Worm (Caenorhabditis elegans) whole organism, L4 larva: ENCODE measurements around the gene ZK829.3.

Source experiments
- D1046.2 ChIP-seq: fragments of 200-800 bp; sonication (Bioruptor generic); IDR thresholded peaks from 2 replicates; pipeline ENCODE4 v1.3.6; 2022; ENCODE audit warnings: missing genetic modification characterization, missing compliant biosample characterization
- F26F4.8 ChIP-seq: fragments of 200-800 bp; sonication (Bioruptor generic); conservative IDR thresholded peaks from 2 replicates; pipeline ENCODE4 v1.3.6; 2022; ENCODE audit warnings: missing genetic modification characterization, missing compliant biosample characterization
- F44E2.7 ChIP-seq: fragments of 200-800 bp; sonication (Bioruptor generic); IDR thresholded peaks from 2 replicates; pipeline ENCODE4 v2.1.2; 2022; ENCODE audit warnings: missing genetic modification characterization, missing compliant biosample characterization
- T20F7.1 ChIP-seq: fragments of 200-800 bp; sonication (Bioruptor generic); optimal IDR thresholded peaks from 2 replicates; lab custom pipeline; 2018; ENCODE audit warnings: mild to moderate bottlenecking, missing genetic modification characterization, missing compliant biosample characterization
- T26A8.4 ChIP-seq: fragments of 200-800 bp; sonication (Bioruptor generic); IDR thresholded peaks from 2 replicates; pipeline ENCODE4 v1.3.6; 2022; ENCODE audit warnings: missing genetic modification characterization, missing compliant biosample characterization
- arid-1 ChIP-seq: fragments of 200-800 bp; sonication (Bioruptor generic); conservative IDR thresholded peaks from 2 replicates; pipeline ENCODE4 v1.3.6; 2022; ENCODE audit warnings: missing genetic modification reagents, missing genetic modification characterization, missing compliant biosample characterization
- ces-1 ChIP-seq: fragments of 150-350 bp; sonication (generic microtip); optimal IDR thresholded peaks from 4 replicates; lab custom pipeline; 2014; ENCODE audit warnings: missing biosample characterization, missing genetic modification reagents, missing genetic modification characterization
- cey-2 ChIP-seq: sonication (generic microtip); optimal IDR thresholded peaks from 3 replicates; lab custom pipeline; 2017; ENCODE audit warnings: missing genetic modification characterization, mild to moderate bottlenecking, missing compliant biosample characterization, antibody characterized with exemption, borderline replicate concordance; ENCODE audit not compliant: insufficient read depth
- ctbp-1 ChIP-seq: fragments of 200-800 bp; sonication (Bioruptor generic); IDR thresholded peaks from 2 replicates; pipeline ENCODE4 v1.3.6; 2022; ENCODE audit warnings: missing genetic modification reagents, missing genetic modification characterization, missing compliant biosample characterization
- daf-12 ChIP-seq: fragments of 150-350 bp; optimal IDR thresholded peaks from 2 replicates; lab custom pipeline; 2014; ENCODE audit warnings: missing biosample characterization, missing genetic modification reagents, missing genetic modification characterization
- daf-19 ChIP-seq: fragments of 200-800 bp; sonication (Bioruptor generic); conservative IDR thresholded peaks from 2 replicates; pipeline ENCODE4 v1.3.6; 2022; ENCODE audit warnings: missing genetic modification characterization, missing compliant biosample characterization
- dmd-6 ChIP-seq: fragments of 200-800 bp; sonication (Bioruptor generic); IDR thresholded peaks from 2 replicates; pipeline ENCODE4 v1.3.6; 2022; ENCODE audit warnings: missing genetic modification reagents, missing genetic modification characterization, missing compliant biosample characterization
- dmd-8 ChIP-seq: fragments of 200-800 bp; sonication (Bioruptor generic); IDR thresholded peaks from 2 replicates; pipeline ENCODE4 v1.3.6; 2022; ENCODE audit warnings: missing genetic modification characterization, missing compliant biosample characterization
- duxl-1 ChIP-seq: sonication (generic microtip); optimal IDR thresholded peaks from 2 replicates; lab custom pipeline; 2016; ENCODE audit warnings: mild to moderate bottlenecking, missing genetic modification characterization, moderate library complexity, missing compliant biosample characterization; ENCODE audit not compliant: poor library complexity
- egl-27 ChIP-seq: sonication (generic microtip); optimal IDR thresholded peaks from 3 replicates; lab custom pipeline; 2017; ENCODE audit warnings: missing biosample characterization, missing genetic modification reagents, missing genetic modification characterization
- egl-43 ChIP-seq: fragments of 200-800 bp; sonication (Bioruptor generic); IDR thresholded peaks from 2 replicates; pipeline ENCODE4 v1.3.6; 2022; ENCODE audit warnings: missing genetic modification reagents, missing genetic modification characterization, missing compliant biosample characterization
- fos-1 ChIP-seq: fragments of 150-350 bp; optimal IDR thresholded peaks from 2 replicates; lab custom pipeline; 2014; ENCODE audit warnings: missing biosample characterization, missing genetic modification characterization
- hif-1 ChIP-seq, 2 experiments: sonication (generic microtip); optimal IDR thresholded peaks; 2 replicates each; lab custom pipeline; 2016 to 2017; ENCODE audit warnings: missing compliant biosample characterization in 2 of 2, missing genetic modification characterization in 2 of 2, missing genetic modification reagents in 2 of 2, missing genotype in 2 of 2, mild to moderate bottlenecking in 1 of 2
- hlh-30 ChIP-seq: sonication (generic microtip); optimal IDR thresholded peaks from 2 replicates; lab custom pipeline; 2017; ENCODE audit warnings: antibody characterized with exemption, mild to moderate bottlenecking, missing genetic modification characterization, missing compliant biosample characterization; ENCODE audit not compliant: insufficient read depth
- jun-1 ChIP-seq: fragments of 150-350 bp; optimal IDR thresholded peaks from 2 replicates; lab custom pipeline; 2014; ENCODE audit warnings: missing biosample characterization, missing genetic modification reagents, missing genetic modification characterization
- lin-13 ChIP-seq: fragments of 150-350 bp; optimal IDR thresholded peaks from 2 replicates; lab custom pipeline; 2014; ENCODE audit warnings: missing biosample characterization, missing genetic modification reagents, missing genetic modification characterization
- lin-38 ChIP-seq: fragments of 200-800 bp; sonication (Bioruptor generic); IDR thresholded peaks from 2 replicates; pipeline ENCODE4 v1.3.6; 2022; ENCODE audit warnings: missing genetic modification reagents, missing genetic modification characterization, missing compliant biosample characterization
- lin-39 ChIP-seq: fragments of 150-350 bp; optimal IDR thresholded peaks from 2 replicates; lab custom pipeline; 2014; ENCODE audit warnings: missing biosample characterization, missing genetic modification reagents, missing genetic modification characterization
- lsy-2 ChIP-seq, 2 experiments: fragments of 150-350 bp in 1 of 2; sonication (generic microtip) in 1 of 2; optimal IDR thresholded peaks; 2 replicates each; lab custom pipeline; 2014 to 2017; ENCODE audit warnings: missing biosample characterization in 2 of 2, missing genetic modification characterization in 2 of 2
- madf-5 ChIP-seq, 2 experiments: fragments of 200-800 bp; sonication (Bioruptor generic); IDR thresholded peaks; 2 replicates each; pipeline ENCODE4 v1.3.6; 2022; ENCODE audit warnings: missing compliant biosample characterization in 2 of 2, missing genetic modification characterization in 2 of 2
- madf-9 ChIP-seq: fragments of 200-800 bp; sonication (Bioruptor generic); conservative IDR thresholded peaks from 2 replicates; pipeline ENCODE4 v1.3.6; 2022; ENCODE audit warnings: missing genetic modification reagents, missing genetic modification characterization, missing compliant biosample characterization
- mdl-1 ChIP-seq, 2 experiments: fragments of 150-350 bp in 1 of 2; sonication (generic microtip) in 1 of 2; optimal IDR thresholded peaks; 2 replicates each; lab custom pipeline; 2014 to 2017; ENCODE audit warnings: missing biosample characterization in 2 of 2, missing genetic modification characterization in 2 of 2
- mxl-2 ChIP-seq: fragments of 200-800 bp; sonication (Bioruptor generic); conservative IDR thresholded peaks from 2 replicates; pipeline ENCODE4 v1.3.6; 2022; ENCODE audit warnings: missing genetic modification reagents, missing genetic modification characterization, missing compliant biosample characterization
- mxl-3 ChIP-seq: fragments of 200-800 bp; sonication (Bioruptor generic); optimal IDR thresholded peaks from 2 replicates; lab custom pipeline; 2018; ENCODE audit warnings: mild to moderate bottlenecking, missing genetic modification characterization, missing compliant biosample characterization
- nhr-10 ChIP-seq: fragments of 150-350 bp; optimal IDR thresholded peaks from 2 replicates; lab custom pipeline; 2014; ENCODE audit warnings: missing biosample characterization, missing genetic modification characterization
- nhr-48 ChIP-seq: sonication (generic microtip); optimal IDR thresholded peaks from 2 replicates; lab custom pipeline; 2016; ENCODE audit warnings: mild to moderate bottlenecking, missing genetic modification characterization, missing compliant biosample characterization
- nhr-6 ChIP-seq: fragments of 150-350 bp; optimal IDR thresholded peaks from 2 replicates; lab custom pipeline; 2014; ENCODE audit warnings: missing biosample characterization, missing genetic modification characterization
- pha-4 ChIP-seq, 2 experiments: fragments of 150-350 bp in 1 of 2; fragments of 200-800 bp in 1 of 2; sonication (Bioruptor generic) in 1 of 2; IDR thresholded peaks in 1 of 2; optimal IDR thresholded peaks in 1 of 2; 2 replicates each; pipeline versions ENCODE4 v1.3.6 to Lab custom; 2014 to 2022; ENCODE audit warnings: missing genetic modification characterization in 2 of 2, missing genetic modification reagents in 2 of 2, missing biosample characterization in 1 of 2, missing compliant biosample characterization in 1 of 2
- sdz-12 ChIP-seq: fragments of 200-800 bp; sonication (Bioruptor generic); optimal IDR thresholded peaks from 2 replicates; lab custom pipeline; 2018; ENCODE audit warnings: mild to moderate bottlenecking, missing genetic modification characterization, missing compliant biosample characterization
- snpc-1.2 ChIP-seq: fragments of 200-800 bp; sonication (Bioruptor generic); IDR thresholded peaks from 2 replicates; pipeline ENCODE4 v1.3.6; 2022; ENCODE audit warnings: missing genetic modification reagents, missing genetic modification characterization, missing compliant biosample characterization
- tag-97 ChIP-seq: fragments of 200-800 bp; sonication (Bioruptor generic); IDR thresholded peaks from 2 replicates; pipeline ENCODE4 v1.3.6; 2022; ENCODE audit warnings: missing genetic modification characterization, missing compliant biosample characterization
- tra-1 ChIP-seq: fragments of 200-800 bp; sonication (Bioruptor generic); IDR thresholded peaks from 2 replicates; pipeline ENCODE4 v1.3.6; 2022; ENCODE audit warnings: missing genetic modification reagents, missing genetic modification characterization, missing compliant biosample characterization
- unc-39 ChIP-seq: sonication (generic microtip); optimal IDR thresholded peaks from 2 replicates; lab custom pipeline; 2017; ENCODE audit warnings: missing biosample characterization, missing genetic modification characterization
- zag-1 ChIP-seq: fragments of 150-350 bp; optimal IDR thresholded peaks from 2 replicates; lab custom pipeline; 2014; ENCODE audit warnings: missing biosample characterization, missing genetic modification characterization
- zfp-2 ChIP-seq: sonication (generic microtip); optimal IDR thresholded peaks from 2 replicates; lab custom pipeline; 2016; ENCODE audit warnings: mild to moderate bottlenecking, missing genetic modification characterization, missing compliant biosample characterization
- zfp-3 ChIP-seq: fragments of 200-800 bp; sonication (Bioruptor generic); conservative IDR thresholded peaks from 2 replicates; pipeline ENCODE4 v1.3.6; 2022; ENCODE audit warnings: missing genetic modification reagents, missing genetic modification characterization, missing compliant biosample characterization
- zip-11 ChIP-seq: fragments of 200-800 bp; sonication (Bioruptor generic); IDR thresholded peaks from 2 replicates; pipeline ENCODE4 v1.3.6; 2022; ENCODE audit warnings: missing genetic modification characterization, missing compliant biosample characterization
- zip-2 ChIP-seq: fragments of 150-350 bp; optimal IDR thresholded peaks from 2 replicates; lab custom pipeline; 2014; ENCODE audit warnings: missing biosample characterization, missing genetic modification characterization
- ztf-11 ChIP-seq: fragments of 150-350 bp; optimal IDR thresholded peaks from 2 replicates; lab custom pipeline; 2014; ENCODE audit warnings: missing biosample characterization, missing genetic modification characterization

The ZK829.3 gene

ce11 chrIV:11915768-11916453, 29.6 kb downstream of the ZK829.3 start, which contains the start of gene ZK822.9 (continued):
- no peak for TF ChIP-seq cey-2 (tag; lab: Kevin White, UChicago)
- TF ChIP-seq lin-39 (tag; lab: Kevin White, UChicago): no peak
- TF ChIP-seq T26A8.4 (GFP tag; lab: Robert Waterston, UW): no peak
- no peak for TF ChIP-seq zag-1
- no peak for TF ChIP-seq zip-11 (GFP tag; lab: Robert Waterston, UW)
- TF ChIP-seq egl-27 (tag; lab: Kevin White, UChicago): no peak
- no peak for TF ChIP-seq sdz-12 (GFP tag; lab: Kevin White, UChicago)
- TF ChIP-seq D1046.2 (GFP tag; lab: Robert Waterston, UW): no peak
- no peak for TF ChIP-seq ces-1 (GFP tag; lab: Kevin White, UChicago)
- TF ChIP-seq daf-12 (tag; lab: Kevin White, UChicago): no peak
- no peak for TF ChIP-seq F44E2.7
- TF ChIP-seq arid-1 (GFP tag; lab: Robert Waterston, UW): no peak
- no peak for TF ChIP-seq duxl-1 (tag; lab: Kevin White, UChicago)
- no peak for TF ChIP-seq lsy-2 (tag; optimal IDR thresholded peaks at IDR 0.05; lab: Kevin White, UChicago)
- TF ChIP-seq snpc-1.2 (GFP tag; lab: Robert Waterston, UW): no peak

ce11 chrIV:11914837-11915737, 30.4 kb downstream of the ZK829.3 start, which contains the start of gene fat-6:
Gene fat-6, minus strand, starts transcription at chrIV:11915687.
- peak; percentile 64 for TF ChIP-seq zfp-3 (GFP tag; lab: Robert Waterston, UW)
- no peak for TF ChIP-seq pha-4 (GFP tag; IDR thresholded peaks at IDR 0.05; lab: Robert Waterston, UW)
- no peak for TF ChIP-seq pha-4 (tag; optimal IDR thresholded peaks at IDR 0.05; lab: Kevin White, UChicago)
- TF ChIP-seq sdz-12 (GFP tag; lab: Kevin White, UChicago): no peak
- TF ChIP-seq mdl-1 (tag; optimal IDR thresholded peaks at IDR 0.05; lab: Kevin White, UChicago): peak in 1 of 2 experiments; percentile 1
- TF ChIP-seq ctbp-1 (GFP tag; lab: Robert Waterston, UW): no peak
- TF ChIP-seq tag-97: no peak
- 0 out of 4 replicates have a peak, but pooled peaks of 1 of the 2 experiments have one; percentile 51 for TF ChIP-seq madf-5 (GFP tag; IDR thresholded peaks at IDR 0.05; lab: Robert Waterston, UW)
- no peak for TF ChIP-seq madf-9 (GFP tag; lab: Robert Waterston, UW)
- no peak for TF ChIP-seq F26F4.8 (GFP tag; lab: Robert Waterston, UW)
- peak; percentile 26; the same call in 1 of the 2 replicates for TF ChIP-seq dmd-6 (GFP tag; lab: Robert Waterston, UW)
- TF ChIP-seq nhr-10: peak; percentile 52
- no peak for TF ChIP-seq mxl-2 (GFP tag; lab: Robert Waterston, UW)
- no peak for TF ChIP-seq nhr-6 (tag; lab: Kevin White, UChicago)
- TF ChIP-seq T20F7.1 (GFP tag; lab: Kevin White, UChicago): peak; percentile 34
- no peak for TF ChIP-seq zip-2 (tag; lab: Kevin White, UChicago)
- TF ChIP-seq fos-1 (tag; lab: Kevin White, UChicago): no peak
- TF ChIP-seq ztf-11 (tag; lab: Kevin White, UChicago): no peak
- TF ChIP-seq lin-13: no peak
- no peak for TF ChIP-seq tra-1
- TF ChIP-seq lin-38 (GFP tag; lab: Robert Waterston, UW): peak; percentile 35
- TF ChIP-seq mxl-3: peak; percentile 16
- TF ChIP-seq hif-1 (tag; optimal IDR thresholded peaks at IDR 0.05; lab: Kevin White, UChicago): no peak
- 0 out of 2 replicates have a peak, but pooled peaks have one; percentile 14 for TF ChIP-seq D1046.2 (GFP tag; lab: Robert Waterston, UW)
- peak; percentile 38 for TF ChIP-seq nhr-48
- no peak for TF ChIP-seq egl-43
- no peak for TF ChIP-seq dmd-8 (GFP tag; lab: Robert Waterston, UW)
- no peak for TF ChIP-seq F44E2.7
- no peak for TF ChIP-seq unc-39 (tag; lab: Kevin White, UChicago)
- TF ChIP-seq hlh-30 (tag; lab: Kevin White, UChicago): no peak
- TF ChIP-seq zfp-2 (tag; lab: Kevin White, UChicago): no peak
- no peak for TF ChIP-seq jun-1 (tag; lab: Kevin White, UChicago)
- no peak for TF ChIP-seq daf-12 (tag; lab: Kevin White, UChicago)
- TF ChIP-seq lsy-2 (tag; optimal IDR thresholded peaks at IDR 0.05; lab: Kevin White, UChicago): peak in 1 of 2 experiments; percentile 18
- peak; percentile 44; the same call in 1 of the 2 replicates for TF ChIP-seq daf-19 (GFP tag; lab: Robert Waterston, UW)
